Fruit fly (Drosophila melanogaster) whole organism, prepupa: ENCODE measurements around the gene TfIIA-S.

Experiments
- Blimp-1 ChIP-seq: fragments of 200-800 bp; sonication (Bioruptor generic); optimal IDR thresholded peaks from 3 replicates; lab custom pipeline; 2017; ENCODE audit warnings: missing biosample characterization, missing genetic modification characterization, mild to moderate bottlenecking, moderate library complexity, missing genetic modification reagents
- CG10631 ChIP-seq: fragments of 200-800 bp; sonication (Bioruptor generic); optimal IDR thresholded peaks from 2 replicates; lab custom pipeline; 2016; ENCODE audit warnings: missing biosample characterization, missing genetic modification characterization
- CG11294 ChIP-seq: fragments of 200-800 bp; sonication (Bioruptor generic); IDR thresholded peaks from 2 replicates; pipeline ENCODE4 v1.3.6; 2022; ENCODE audit warnings: missing biosample characterization, missing genetic modification characterization
- CG11902 ChIP-seq: fragments of 200-800 bp; sonication (Bioruptor generic); optimal IDR thresholded peaks from 3 replicates; lab custom pipeline; 2016; ENCODE audit warnings: missing biosample characterization, missing genetic modification characterization
- CG15336 ChIP-seq: fragments of 200-800 bp; sonication (Bioruptor generic); IDR thresholded peaks from 2 replicates; pipeline ENCODE4 v1.3.6; 2022; ENCODE audit warnings: missing biosample characterization, missing genetic modification characterization
- CG16779 ChIP-seq: fragments of 200-800 bp; sonication (Bioruptor generic); optimal IDR thresholded peaks from 3 replicates; lab custom pipeline; 2017; ENCODE audit warnings: missing biosample characterization, mild to moderate bottlenecking, missing genetic modification characterization
- CG3032 ChIP-seq: fragments of 200-800 bp; optimal IDR thresholded peaks from 2 replicates; lab custom pipeline; 2019; ENCODE audit warnings: missing biosample characterization, mild to moderate bottlenecking, missing genetic modification characterization, moderate library complexity
- CG31627 ChIP-seq: fragments of 200-800 bp; sonication (Bioruptor generic); optimal IDR thresholded peaks from 3 replicates; lab custom pipeline; 2016; ENCODE audit warnings: missing biosample characterization, missing genetic modification characterization
- CG34406 ChIP-seq: fragments of 200-800 bp; sonication (Bioruptor generic); optimal IDR thresholded peaks from 3 replicates; lab custom pipeline; 2016; ENCODE audit warnings: missing biosample characterization, missing genetic modification characterization
- CG4318 ChIP-seq: fragments of 200-800 bp; sonication (Bioruptor generic); optimal IDR thresholded peaks from 3 replicates; lab custom pipeline; 2017; ENCODE audit warnings: missing biosample characterization, mild to moderate bottlenecking, missing genetic modification characterization
- CG6792 ChIP-seq: fragments of 200-800 bp; sonication (Bioruptor generic); optimal IDR thresholded peaks from 3 replicates; lab custom pipeline; 2016; ENCODE audit warnings: missing biosample characterization, missing genetic modification characterization
- CG6854 ChIP-seq: fragments of 200-800 bp; sonication (Bioruptor generic); optimal IDR thresholded peaks from 2 replicates; lab custom pipeline; 2017; ENCODE audit warnings: missing biosample characterization, mild to moderate bottlenecking, missing genetic modification characterization
- CG8632 ChIP-seq: fragments of 200-800 bp; sonication (Bioruptor generic); optimal IDR thresholded peaks from 3 replicates; lab custom pipeline; 2016; ENCODE audit warnings: missing biosample characterization, missing genetic modification characterization
- Eip78C ChIP-seq: fragments of 200-800 bp; sonication (Bioruptor generic); peaks from one replicate; lab custom pipeline; 2016; ENCODE audit warnings: missing biosample characterization, missing genetic modification characterization
- Eip93F ChIP-seq: fragments of 200-800 bp; sonication (Bioruptor generic); optimal IDR thresholded peaks from 2 replicates; lab custom pipeline; 2016; ENCODE audit warnings: missing biosample characterization, mild to moderate bottlenecking, missing genetic modification characterization
- Ets21C ChIP-seq: fragments of 200-800 bp; sonication (Bioruptor generic); optimal IDR thresholded peaks from 3 replicates; lab custom pipeline; 2016; ENCODE audit warnings: missing biosample characterization, missing genetic modification characterization
- Ets96B ChIP-seq: fragments of 200-800 bp; optimal IDR thresholded peaks from 2 replicates; lab custom pipeline; 2019; ENCODE audit warnings: missing biosample characterization, mild to moderate bottlenecking, missing genetic modification characterization, moderate library complexity
- Gug ChIP-seq: fragments of 200-800 bp; sonication (Bioruptor generic); IDR thresholded peaks from 2 replicates; pipeline ENCODE4 v1.3.6; 2022; ENCODE audit warnings: missing biosample characterization, missing genetic modification characterization
- Hr38 ChIP-seq: sonication (Bioruptor generic); optimal IDR thresholded peaks from 2 replicates; lab custom pipeline; 2016; ENCODE audit warnings: missing biosample characterization, missing genetic modification characterization
- Hr39 ChIP-seq: fragments of 200-800 bp; sonication (Bioruptor generic); optimal IDR thresholded peaks from 2 replicates; lab custom pipeline; 2016; ENCODE audit warnings: missing biosample characterization, missing genetic modification characterization
- OdsH ChIP-seq: fragments of 200-800 bp; sonication (Bioruptor generic); optimal IDR thresholded peaks from 3 replicates; lab custom pipeline; 2016; ENCODE audit warnings: missing biosample characterization, missing genetic modification characterization
- Smox ChIP-seq: fragments of 200-800 bp; sonication (Bioruptor generic); optimal IDR thresholded peaks from 3 replicates; lab custom pipeline; 2016; ENCODE audit warnings: missing biosample characterization, missing genetic modification characterization
- Sox14 ChIP-seq: fragments of 200-800 bp; sonication (Bioruptor generic); optimal IDR thresholded peaks from 3 replicates; lab custom pipeline; 2016; ENCODE audit warnings: missing biosample characterization, missing genetic modification characterization
- Sox15 ChIP-seq: fragments of 200-800 bp; sonication (Bioruptor generic); optimal IDR thresholded peaks from 3 replicates; lab custom pipeline; 2016; ENCODE audit warnings: missing biosample characterization, missing genetic modification characterization
- acj6 ChIP-seq: fragments of 200-800 bp; sonication (Bioruptor generic); optimal IDR thresholded peaks from 3 replicates; lab custom pipeline; 2016; ENCODE audit warnings: missing biosample characterization, missing genetic modification characterization
- cyc ChIP-seq: fragments of 200-800 bp; sonication (Bioruptor generic); optimal IDR thresholded peaks from 3 replicates; lab custom pipeline; 2016; ENCODE audit warnings: missing biosample characterization, missing genetic modification characterization
- dac ChIP-seq: fragments of 200-800 bp; sonication (Bioruptor generic); optimal IDR thresholded peaks from 2 replicates; lab custom pipeline; 2017; ENCODE audit warnings: missing biosample characterization, mild to moderate bottlenecking, missing genetic modification characterization
- dsx ChIP-seq: fragments of 200-800 bp; optimal IDR thresholded peaks from 3 replicates; lab custom pipeline; 2019; ENCODE audit warnings: missing biosample characterization, mild to moderate bottlenecking, missing genetic modification characterization, moderate library complexity; ENCODE audit not compliant: poor library complexity, severe bottlenecking
- eg ChIP-seq: fragments of 200-800 bp; sonication (Bioruptor generic); IDR thresholded peaks from 3 replicates; pipeline ENCODE4 v1.3.6; 2022; ENCODE audit warnings: missing biosample characterization, missing genetic modification characterization
- esn ChIP-seq: fragments of 200-800 bp; sonication (Bioruptor generic); optimal IDR thresholded peaks from 2 replicates; lab custom pipeline; 2016; ENCODE audit warnings: missing biosample characterization, mild to moderate bottlenecking, missing genetic modification characterization, moderate library complexity
- fd85E ChIP-seq: fragments of 200-800 bp; sonication (Bioruptor generic); optimal IDR thresholded peaks from 3 replicates; lab custom pipeline; 2016; ENCODE audit warnings: missing biosample characterization, missing genetic modification characterization
- fkh ChIP-seq: fragments of 200-800 bp; sonication (Bioruptor generic); optimal IDR thresholded peaks from 3 replicates; lab custom pipeline; 2017; ENCODE audit warnings: missing biosample characterization, mild to moderate bottlenecking, missing genetic modification characterization, moderate library complexity
- lz ChIP-seq: fragments of 200-800 bp; sonication (Bioruptor generic); optimal IDR thresholded peaks from 3 replicates; lab custom pipeline; 2016; ENCODE audit warnings: missing biosample characterization, missing genetic modification characterization
- net ChIP-seq: fragments of 200-800 bp; sonication (Bioruptor generic); optimal IDR thresholded peaks from 3 replicates; lab custom pipeline; 2016; ENCODE audit warnings: missing biosample characterization, missing genetic modification characterization
- ss ChIP-seq, 2 experiments: fragments of 200-800 bp; sonication (Bioruptor generic); optimal IDR thresholded peaks; 2 replicates in 1 of 2; 3 replicates in 1 of 2; lab custom pipeline; 2017 to 2018; ENCODE audit warnings: mild to moderate bottlenecking in 2 of 2, missing biosample characterization in 2 of 2, missing genetic modification characterization in 2 of 2, moderate library complexity in 1 of 2
- svp ChIP-seq: fragments of 200-800 bp; sonication (Bioruptor generic); peaks from one replicate; lab custom pipeline; 2016; ENCODE audit warnings: missing biosample characterization, missing genetic modification characterization
- topi ChIP-seq: fragments of 200-800 bp; sonication (Bioruptor generic); optimal IDR thresholded peaks from 3 replicates; lab custom pipeline; 2016; ENCODE audit warnings: missing biosample characterization, missing genetic modification characterization

TfIIA-S gene

dm6 chr3R:23933684-23934575, 43.1 kb upstream of the TfIIA-S start, which contains the start of gene CG5854 (continued):
- peak; percentile 97 for TF ChIP-seq Hr39 (GFP tag; lab: Kevin White, UChicago)
- peak; percentile 96 for TF ChIP-seq CG34406 (GFP tag; lab: Kevin White, UChicago)
- peak; percentile 94 for TF ChIP-seq Sox15
- TF ChIP-seq CG3032 (tag; lab: Kevin White, UChicago) = peak; percentile 92
- peak; percentile 96 for TF ChIP-seq CG10631
- TF ChIP-seq net = peak; percentile 99
- TF ChIP-seq acj6 = peak; percentile 98
- no peak for TF ChIP-seq fkh
- peak; percentile 92 for TF ChIP-seq CG4318 (GFP tag; lab: Kevin White, UChicago)
- TF ChIP-seq Ets21C (GFP tag; lab: Kevin White, UChicago) = peak; percentile 94
- TF ChIP-seq, all 60 proteins: peak for 57

DNA sequence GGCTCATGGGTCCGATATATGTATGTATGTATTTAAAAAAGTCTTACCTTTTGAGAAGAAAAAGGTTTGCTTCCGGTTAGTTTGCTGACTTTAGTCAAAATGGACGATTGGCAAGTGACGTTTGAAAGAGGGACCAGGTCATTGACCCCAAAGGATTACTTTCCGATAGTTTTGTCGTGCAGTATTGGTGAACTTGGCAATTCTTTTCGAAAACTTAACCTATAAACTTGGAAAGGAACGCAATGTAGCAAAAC, 42.5 kb upstream of the TfIIA-S start, which contains the start of gene RpS19b:
Gene RpS19b (minus strand): TSS at position 101 of the 254 bp plus-strand sequence.
- TF ChIP-seq OdsH = no peak
- no peak for TF ChIP-seq Blimp-1 (GFP tag; lab: Kevin White, UChicago)
- TF ChIP-seq CG4318 (GFP tag; lab: Kevin White, UChicago) = no peak
- no peak for TF ChIP-seq ss (GFP tag; optimal IDR thresholded peaks at IDR 0.05; lab: Kevin White, UChicago)
- TF ChIP-seq dac (GFP tag; lab: Kevin White, UChicago) = no peak
- TF ChIP-seq lz = no peak
- no peak for TF ChIP-seq svp (GFP tag; lab: Kevin White, UChicago)
- no peak for TF ChIP-seq topi (GFP tag; lab: Kevin White, UChicago)
- TF ChIP-seq Hr38 = no peak
- TF ChIP-seq Sox15 = no peak
- TF ChIP-seq eg (GFP tag; lab: Robert Waterston, UW) = no peak
- TF ChIP-seq CG16779 (tag; lab: Kevin White, UChicago) = no peak
- no peak for TF ChIP-seq acj6
- TF ChIP-seq Smox = no peak
- no peak for TF ChIP-seq CG8632
- TF ChIP-seq Ets96B = no peak
- TF ChIP-seq CG6854 (GFP tag; lab: Kevin White, UChicago) = no peak
- TF ChIP-seq Hr39 (GFP tag; lab: Kevin White, UChicago) = no peak
- TF ChIP-seq Eip93F (GFP tag; lab: Kevin White, UChicago) = no peak
- TF ChIP-seq CG15336 = no peak

- TF ChIP-seq Ets96B (no peak), CG31627 (GFP tag; lab: Kevin White, UChicago) (peak; percentile 6), lz (peak; percentile 12), fkh (peak; percentile 93), esn (GFP tag; lab: Kevin White, UChicago) (peak; percentile 51), Eip78C (GFP tag; lab: Kevin White, UChicago) (peak; percentile 19), fd85E (GFP tag; lab: Kevin White, UChicago) (no peak), CG11294 (no peak), CG6792 (GFP tag; lab: Kevin White, UChicago) (no peak), Gug (no peak), CG34406 (GFP tag; lab: Kevin White, UChicago) (no peak), CG16779 (tag; lab: Kevin White, UChicago) (no peak), Sox14 (peak; percentile 59), CG11902 (GFP tag; lab: Kevin White, UChicago) (no peak), CG3032 (tag; lab: Kevin White, UChicago) (peak; percentile 4), cyc (peak; percentile 9), dsx (GFP tag; lab: Kevin White, UChicago) (peak; percentile 52)
Observed at dm6 chr3R:23931095-23931728, 40.4 kb upstream of the TfIIA-S start, which contains the start of the genes Rpt2 and CG13599. Rpt2 (minus strand) TSS chr3R:23931558. CG13599 (plus strand) TSS chr3R:23931639.
